Fruit fly (Drosophila melanogaster): ENCODE results near the gene Nup133.

DNA sequence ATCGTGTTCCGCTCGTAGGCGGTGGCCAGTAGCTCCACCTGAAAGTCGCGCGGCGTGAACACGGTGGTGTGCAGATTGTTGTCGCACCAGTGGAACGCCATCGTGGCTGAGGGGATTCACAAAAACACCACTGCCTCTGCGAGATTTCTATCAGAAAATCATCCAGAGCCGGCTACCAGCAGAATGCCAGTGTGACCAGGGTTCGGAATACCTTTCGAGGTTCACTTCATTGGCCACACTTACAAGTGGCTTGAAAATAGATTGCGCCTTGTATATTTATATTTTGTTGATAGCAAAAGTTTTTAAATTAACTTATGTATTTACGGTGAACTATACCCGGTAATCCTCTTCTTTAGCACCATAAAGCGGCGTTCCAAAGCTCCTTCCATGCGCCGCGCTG lies 50.5 kb downstream of the Nup133 start, which contains the start of the genes Dcr-1 and CG6985:
- TF ChIP-seq CG10348 (GFP tag; IDR thresholded peaks at IDR 0.05): no peak
- TF ChIP-seq EcR (GFP tag; optimal IDR thresholded peaks at IDR 0.05): no peak
- TF ChIP-seq CG17806 (tag; optimal IDR thresholded peaks at IDR 0.05): no peak
- TF ChIP-seq CG14655 (GFP tag; optimal IDR thresholded peaks at IDR 0.05): no peak
- TF ChIP-seq CG9948 (tag; optimal IDR thresholded peaks at IDR 0.05): no peak
- no peak for TF ChIP-seq Snoo (tag; optimal IDR thresholded peaks at IDR 0.05)
